Fruit fly (Drosophila melanogaster): ENCODE measurements around the gene Eig71Ee.

DNA sequence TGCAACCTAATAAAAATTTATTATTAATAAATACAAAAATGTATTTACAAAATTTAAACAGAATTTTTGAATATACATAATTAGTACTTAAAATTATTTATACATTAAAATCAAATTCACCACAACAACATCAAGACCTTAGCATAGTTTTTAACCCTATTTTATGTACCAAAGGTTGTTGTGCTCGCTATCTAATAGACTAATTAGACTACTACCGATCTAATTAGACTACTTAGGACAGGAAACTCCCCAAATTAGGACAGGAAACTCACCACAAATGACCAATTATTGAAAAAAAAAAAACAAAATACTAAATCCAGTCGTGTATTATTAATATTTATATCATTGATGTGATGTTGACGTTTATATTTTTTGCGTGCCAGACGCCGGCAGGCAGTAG is 18.8 kb downstream of the Eig71Ee start:
- TF ChIP-seq sim (GFP tag; IDR thresholded peaks at IDR 0.05) (no peak), usp (GFP tag; optimal IDR thresholded peaks at IDR 0.05) (no peak), Asciz (GFP tag; optimal IDR thresholded peaks at IDR 0.05) (no peak), Six4 (GFP tag; optimal IDR thresholded peaks at IDR 0.05) (no peak)
